Worm (Caenorhabditis elegans): Measurements from ENCODE around the gene K01D12.8.

ce11 chrV:12361644-12362043, 40.8 kb upstream of the K01D12.8 start, which contains the start of gene fipr-1:
- TF ChIP-seq ceh-79 (tag; optimal IDR thresholded peaks at IDR 0.05) = no peak
- no peak for TF ChIP-seq C17E4.6 (GFP tag; IDR thresholded peaks at IDR 0.05)
- TF ChIP-seq let-607 (tag; optimal IDR thresholded peaks at IDR 0.05) = no peak
- TF ChIP-seq lin-54 (GFP tag; optimal IDR thresholded peaks at IDR 0.05) = no peak
- TF ChIP-seq pha-4 (tag; optimal IDR thresholded peaks at IDR 0.05) = no peak
- TF ChIP-seq lin-35 (GFP tag; optimal IDR thresholded peaks at IDR 0.05) = no peak
- no peak for TF ChIP-seq lag-1 (GFP tag; IDR thresholded peaks at IDR 0.05)
- TF ChIP-seq unc-62 (GFP tag; optimal IDR thresholded peaks at IDR 0.05) = no peak
- no peak for TF ChIP-seq Y56A3A.18 (GFP tag; IDR thresholded peaks at IDR 0.05)
- TF ChIP-seq tbx-9 (tag; optimal IDR thresholded peaks at IDR 0.05; ENCODE audit: borderline replicate concordance) = no peak
- no peak for TF ChIP-seq ama-1 (optimal IDR thresholded peaks at IDR 0.05)
- TF ChIP-seq ama-1 (GFP tag; optimal IDR thresholded peaks at IDR 0.05) = no peak
- no peak for TF ChIP-seq somi-1 (GFP tag; optimal IDR thresholded peaks at IDR 0.05)
- no peak for TF ChIP-seq hrde-1 (tag; optimal IDR thresholded peaks at IDR 0.05; ENCODE audit: borderline replicate concordance)

Data from whole organism, young adult.